Worm (Caenorhabditis elegans) whole organism, young adult: ENCODE measurements around the gene Y38F2AR.12.

Experiments used
- B0019.2 ChIP-seq: fragments of 200-800 bp; sonication (Bioruptor generic); conservative IDR thresholded peaks from 2 replicates; pipeline ENCODE4 v1.3.6; 2022; ENCODE audit warnings: missing genetic modification reagents, missing genetic modification characterization, missing compliant biosample characterization
- B0261.1 ChIP-seq: sonication (generic microtip); optimal IDR thresholded peaks from 2 replicates; lab custom pipeline; 2016; ENCODE audit warnings: mild to moderate bottlenecking, missing genetic modification characterization, moderate library complexity, missing compliant biosample characterization
- B0336.3 ChIP-seq: fragments of 200-800 bp; sonication (Bioruptor generic); IDR thresholded peaks from 2 replicates; pipeline ENCODE4 v1.3.6; 2022; ENCODE audit warnings: missing genetic modification characterization, missing compliant biosample characterization
- D2030.7 ChIP-seq: fragments of 200-800 bp; sonication (Bioruptor generic); IDR thresholded peaks from 2 replicates; pipeline ENCODE4 v1.3.6; 2022; ENCODE audit warnings: missing genetic modification reagents, missing genetic modification characterization, missing compliant biosample characterization
- F10E7.11 ChIP-seq: sonication (generic microtip); optimal IDR thresholded peaks from 2 replicates; lab custom pipeline; 2017; ENCODE audit warnings: mild to moderate bottlenecking, missing genetic modification characterization, moderate library complexity, missing compliant biosample characterization
- T07F8.4 ChIP-seq: sonication (generic microtip); optimal IDR thresholded peaks from 2 replicates; lab custom pipeline; 2016; ENCODE audit warnings: mild to moderate bottlenecking, missing genetic modification characterization, moderate library complexity, missing compliant biosample characterization
- Y67H2A.10 ChIP-seq: fragments of 200-800 bp; sonication (Bioruptor generic); conservative IDR thresholded peaks from 2 replicates; pipeline ENCODE4 v1.3.6; 2022; ENCODE audit warnings: missing genetic modification reagents, missing genetic modification characterization, missing compliant biosample characterization
- Y95B8A.8 ChIP-seq: fragments of 200-800 bp; sonication (Bioruptor generic); IDR thresholded peaks from 2 replicates; pipeline ENCODE4 v1.3.6; 2022; ENCODE audit warnings: missing genetic modification reagents, missing genetic modification characterization, missing compliant biosample characterization
- aptf-3 ChIP-seq: fragments of 200-800 bp; sonication (Bioruptor generic); IDR thresholded peaks from 2 replicates; pipeline ENCODE4 v1.3.6; 2022; ENCODE audit warnings: missing genetic modification characterization, missing compliant biosample characterization
- athp-1 ChIP-seq: sonication (generic microtip); optimal IDR thresholded peaks from 2 replicates; lab custom pipeline; 2017; ENCODE audit warnings: mild to moderate bottlenecking, missing genetic modification characterization, missing compliant biosample characterization
- attf-5 ChIP-seq: fragments of 200-800 bp; sonication (Bioruptor generic); optimal IDR thresholded peaks from 2 replicates; lab custom pipeline; 2018; ENCODE audit warnings: mild to moderate bottlenecking, missing genetic modification characterization, missing compliant biosample characterization
- attf-6 ChIP-seq: fragments of 200-800 bp; sonication (Bioruptor generic); IDR thresholded peaks from 2 replicates; pipeline ENCODE4 v1.3.6; 2022; ENCODE audit warnings: missing genetic modification reagents, missing genetic modification characterization, missing compliant biosample characterization
- bed-1 ChIP-seq: fragments of 200-800 bp; sonication (Bioruptor generic); IDR thresholded peaks from 2 replicates; pipeline ENCODE4 v1.3.6; 2022; ENCODE audit warnings: missing genetic modification reagents, missing genetic modification characterization, missing compliant biosample characterization
- bed-2 ChIP-seq: fragments of 200-800 bp; sonication (Bioruptor generic); IDR thresholded peaks from 2 replicates; pipeline ENCODE4 v1.3.6; 2022; ENCODE audit warnings: missing genetic modification reagents, missing genetic modification characterization, missing compliant biosample characterization
- ceh-27 ChIP-seq: fragments of 200-800 bp; sonication (Bioruptor generic); optimal IDR thresholded peaks from 2 replicates; lab custom pipeline; 2018; ENCODE audit warnings: mild to moderate bottlenecking, missing genetic modification characterization, moderate library complexity, missing compliant biosample characterization
- die-1 ChIP-seq: sonication (generic microtip); optimal IDR thresholded peaks from 2 replicates; lab custom pipeline; 2016; ENCODE audit warnings: missing genotype, mild to moderate bottlenecking, missing genetic modification characterization, missing compliant biosample characterization
- dpl-1 ChIP-seq: fragments of 150-350 bp; optimal IDR thresholded peaks from 2 replicates; lab custom pipeline; 2014; ENCODE audit warnings: missing biosample characterization, missing genetic modification reagents, missing genetic modification characterization
- egl-18 ChIP-seq: fragments of 200-800 bp; sonication (Bioruptor generic); IDR thresholded peaks from 2 replicates; pipeline ENCODE4 v1.3.6; 2022; ENCODE audit warnings: missing genetic modification reagents, missing genetic modification characterization, missing compliant biosample characterization
- ekl-4 ChIP-seq: fragments of 200-800 bp; sonication (Bioruptor generic); IDR thresholded peaks from 2 replicates; pipeline ENCODE4 v1.3.6; 2022; ENCODE audit warnings: missing genetic modification reagents, missing genetic modification characterization, missing compliant biosample characterization
- him-1 ChIP-seq: sonication (generic microtip); optimal IDR thresholded peaks from 2 replicates; lab custom pipeline; 2016; ENCODE audit warnings: missing genotype, missing genetic modification reagents, missing genetic modification characterization, missing compliant biosample characterization
- hlh-26 ChIP-seq: fragments of 200-800 bp; sonication (Bioruptor generic); conservative IDR thresholded peaks from 2 replicates; pipeline ENCODE4 v1.3.6; 2022; ENCODE audit warnings: missing genetic modification reagents, missing genetic modification characterization, missing compliant biosample characterization
- hrde-1 ChIP-seq: sonication (generic microtip); optimal IDR thresholded peaks from 2 replicates; lab custom pipeline; 2016; ENCODE audit warnings: missing genetic modification characterization, mild to moderate bottlenecking, missing compliant biosample characterization, moderate library complexity, missing genotype, missing genetic modification reagents, borderline replicate concordance
- let-607 ChIP-seq, 2 experiments: fragments of 200-800 bp in 1 of 2; sonication (Bioruptor generic) in 1 of 2; sonication (generic microtip) in 1 of 2; optimal IDR thresholded peaks; 2 replicates each; lab custom pipeline; 2016 to 2018; ENCODE audit warnings: mild to moderate bottlenecking in 2 of 2, missing compliant biosample characterization in 2 of 2, missing genetic modification characterization in 2 of 2, moderate library complexity in 2 of 2, missing genotype in 1 of 2
- lin-26 ChIP-seq: fragments of 200-800 bp; sonication (Bioruptor generic); IDR thresholded peaks from 2 replicates; pipeline ENCODE4 v1.3.6; 2022; ENCODE audit warnings: missing genetic modification reagents, missing genetic modification characterization, missing compliant biosample characterization
- lin-54 ChIP-seq: fragments of 200-800 bp; sonication (Bioruptor generic); optimal IDR thresholded peaks from 2 replicates; lab custom pipeline; 2018; ENCODE audit warnings: mild to moderate bottlenecking, missing genetic modification characterization, missing compliant biosample characterization
- lir-1 ChIP-seq: fragments of 200-800 bp; sonication (Bioruptor generic); conservative IDR thresholded peaks from 2 replicates; pipeline ENCODE4 v1.3.6; 2022; ENCODE audit warnings: missing genetic modification reagents, missing genetic modification characterization, missing compliant biosample characterization
- lsl-1 ChIP-seq: fragments of 200-800 bp; sonication (Bioruptor generic); optimal IDR thresholded peaks from 2 replicates; lab custom pipeline; 2018; ENCODE audit warnings: mild to moderate bottlenecking, missing genetic modification characterization, moderate library complexity, missing compliant biosample characterization
- madf-6 ChIP-seq: fragments of 200-800 bp; sonication (Bioruptor generic); IDR thresholded peaks from 2 replicates; pipeline ENCODE4 v1.3.6; 2022; ENCODE audit warnings: missing genetic modification reagents, missing genetic modification characterization, missing compliant biosample characterization
- mcd-1 ChIP-seq: fragments of 200-800 bp; sonication (Bioruptor generic); IDR thresholded peaks from 2 replicates; pipeline ENCODE4 v1.3.6; 2022; ENCODE audit warnings: missing genetic modification reagents, missing genetic modification characterization, missing compliant biosample characterization
- mel-28 ChIP-seq: sonication (generic microtip); optimal IDR thresholded peaks from 2 replicates; lab custom pipeline; 2016; ENCODE audit warnings: borderline replicate concordance, mild to moderate bottlenecking, missing genetic modification characterization, missing compliant biosample characterization
- mxl-1 ChIP-seq: sonication (generic microtip); optimal IDR thresholded peaks from 2 replicates; lab custom pipeline; 2016; ENCODE audit warnings: missing genetic modification characterization, missing compliant biosample characterization
- nfya-1 ChIP-seq: sonication (generic microtip); optimal IDR thresholded peaks from 2 replicates; lab custom pipeline; 2017; ENCODE audit warnings: antibody characterized with exemption, missing compliant biosample characterization, missing genetic modification characterization, borderline replicate concordance; ENCODE audit not compliant: insufficient read depth
- nfya-2 ChIP-seq: fragments of 200-800 bp; sonication (Bioruptor generic); IDR thresholded peaks from 2 replicates; pipeline ENCODE4 v1.3.6; 2022; ENCODE audit warnings: missing genetic modification reagents, missing genetic modification characterization, missing compliant biosample characterization
- pbrm-1 ChIP-seq: fragments of 200-800 bp; sonication (Bioruptor generic); IDR thresholded peaks from 2 replicates; pipeline ENCODE4 v1.3.6; 2022; ENCODE audit warnings: missing genetic modification reagents, missing genetic modification characterization, missing compliant biosample characterization
- rcor-1 ChIP-seq: fragments of 200-800 bp; sonication (Bioruptor generic); IDR thresholded peaks from 2 replicates; pipeline ENCODE4 v1.3.6; 2022; ENCODE audit warnings: missing genetic modification reagents, missing genetic modification characterization, missing compliant biosample characterization
- snpc-1.1 ChIP-seq: sonication (generic microtip); optimal IDR thresholded peaks from 2 replicates; lab custom pipeline; 2017; ENCODE audit warnings: missing genetic modification characterization, mild to moderate bottlenecking, missing compliant biosample characterization, antibody characterized with exemption, moderate library complexity, missing genotype, missing genetic modification reagents; ENCODE audit not compliant: insufficient read depth
- snpc-3.4 ChIP-seq: sonication (generic microtip); optimal IDR thresholded peaks from 2 replicates; lab custom pipeline; 2017; ENCODE audit warnings: missing genetic modification characterization, mild to moderate bottlenecking, missing compliant biosample characterization, antibody characterized with exemption, moderate library complexity, missing genotype, missing genetic modification reagents
- snpc-4 ChIP-seq, 5 experiments: fragments of 150-350 bp in 1 of 5; sonication (generic microtip) in 4 of 5; optimal IDR thresholded peaks; 2 replicates each; lab custom pipeline; 2014 to 2018; ENCODE audit warnings: missing genetic modification characterization in 5 of 5, missing biosample characterization in 3 of 5, antibody characterized with exemption in 2 of 5, mild to moderate bottlenecking in 2 of 5, missing compliant biosample characterization in 2 of 5, missing genotype in 2 of 5, moderate library complexity in 2 of 5, missing genetic modification reagents in 1 of 5
- tbp1 ChIP-seq: fragments of 200-800 bp; sonication (Bioruptor generic); optimal IDR thresholded peaks from 2 replicates; lab custom pipeline; 2018; ENCODE audit warnings: mild to moderate bottlenecking, missing genetic modification characterization, missing compliant biosample characterization
- unc-130 ChIP-seq: sonication (generic microtip); optimal IDR thresholded peaks from 2 replicates; lab custom pipeline; 2016; ENCODE audit warnings: missing genetic modification reagents, missing genetic modification characterization, missing compliant biosample characterization
- ztf-18 ChIP-seq: sonication (generic microtip); optimal IDR thresholded peaks from 2 replicates; lab custom pipeline; 2016; ENCODE audit warnings: missing genotype, mild to moderate bottlenecking, missing genetic modification characterization, missing compliant biosample characterization
- ztf-26 ChIP-seq: sonication (generic microtip); optimal IDR thresholded peaks from 2 replicates; lab custom pipeline; 2017; ENCODE audit warnings: missing genetic modification characterization, missing compliant biosample characterization

Y38F2AR.12 gene

ce11 chrIV:2388949-2389495 lies 23.2 kb downstream of the Y38F2AR.12 start, which contains the start of gene trap-3 (continued):
- no peak for TF ChIP-seq nfya-1 (tag; lab: Kevin White, UChicago)
- peak; percentile 85 for TF ChIP-seq attf-6
- peak; percentile 52 for TF ChIP-seq T07F8.4 (tag; lab: Kevin White, UChicago)
- TF ChIP-seq F10E7.11 (tag; lab: Kevin White, UChicago), result no peak
- TF ChIP-seq, all 124 proteins: peak for 99

- TF ChIP-seq ztf-18 (tag; lab: Kevin White, UChicago) (peak; percentile 7), mxl-1 (tag; lab: Kevin White, UChicago) (no peak), mel-28 (tag; lab: Kevin White, UChicago) (no peak), dpl-1 (GFP tag; lab: Kevin White, UChicago) (no peak), D2030.7 (peak; percentile 56; the same call in 1 of the 2 replicates), hlh-26 (GFP tag; lab: Robert Waterston, UW) (no peak), B0019.2 (no peak), B0336.3 (GFP tag; lab: Robert Waterston, UW) (no peak), ekl-4 (no peak), let-607 (tag; optimal IDR thresholded peaks at IDR 0.05; lab: Kevin White, UChicago) (peak in 1 of 2 experiments; percentile 82), snpc-4 (GFP tag; optimal IDR thresholded peaks at IDR 0.05; lab: Kevin White, UChicago) (no peak), snpc-4 (tag; optimal IDR thresholded peaks at IDR 0.05; lab: Kevin White, UChicago) (peak in 1 of 4 experiments; percentile 6), pbrm-1 (GFP tag; lab: Robert Waterston, UW) (0 out of 2 replicates have a peak, but pooled peaks have one; percentile 33), hrde-1 (tag; lab: Kevin White, UChicago) (peak; percentile 7), attf-6 (no peak), athp-1 (peak; percentile 27), him-1 (tag; lab: Kevin White, UChicago) (peak; percentile 71), snpc-1.1 (tag; lab: Kevin White, UChicago) (peak; percentile 49), mcd-1 (GFP tag; lab: Robert Waterston, UW) (peak; percentile 66), rcor-1 (GFP tag; lab: Robert Waterston, UW) (peak; percentile 13; the same call in 1 of the 2 replicates), Y67H2A.10 (GFP tag; lab: Robert Waterston, UW) (no peak), egl-18 (GFP tag; lab: Robert Waterston, UW) (no peak), lin-54 (peak; percentile 46), bed-2 (no peak), lin-26 (peak; percentile 62; the same call in 1 of the 2 replicates), unc-130 (GFP tag; lab: Kevin White, UChicago) (peak; percentile 53), bed-1 (GFP tag; lab: Robert Waterston, UW) (no peak), die-1 (no peak), ztf-26 (tag; lab: Kevin White, UChicago) (no peak), nfya-2 (GFP tag; lab: Robert Waterston, UW) (no peak), B0261.1 (tag; lab: Kevin White, UChicago) (no peak), snpc-3.4 (tag; lab: Kevin White, UChicago) (peak; percentile 63), madf-6 (GFP tag; lab: Robert Waterston, UW) (peak; percentile 56), lsl-1 (GFP tag; lab: Kevin White, UChicago) (peak; percentile 31), lir-1 (GFP tag; lab: Robert Waterston, UW) (no peak), aptf-3 (GFP tag; lab: Robert Waterston, UW) (no peak), attf-5 (GFP tag; lab: Kevin White, UChicago) (no peak), tbp1 (peak; percentile 32), Y95B8A.8 (GFP tag; lab: Robert Waterston, UW) (peak; percentile 44; the same call in 1 of the 2 replicates), ceh-27 (no peak)
Observed at ce11 chrIV:2387970-2388705, 24.1 kb downstream of the Y38F2AR.12 start, which contains the start of gene sec-61.B. Gene sec-61.B, minus strand, starts transcription at chrIV:2388675.
